Fruit fly (Drosophila melanogaster) whole organism, wandering third instar larva: ENCODE measurements around the gene sqz.

Experiments
- Abd-B ChIP-seq: fragments of >200 bp; optimal IDR thresholded peaks from 2 replicates; lab custom pipeline; 2017; ENCODE audit warnings: missing biosample characterization, missing genetic modification characterization
- CG32264 ChIP-seq: fragments of 200-800 bp; sonication (Bioruptor generic); optimal IDR thresholded peaks from 2 replicates; lab custom pipeline; 2016; ENCODE audit warnings: missing biosample characterization, missing genetic modification characterization
- CG9705 ChIP-seq: fragments of 200-800 bp; sonication (Bioruptor generic); optimal IDR thresholded peaks from 2 replicates; lab custom pipeline; 2018; ENCODE audit warnings: missing biosample characterization, mild to moderate bottlenecking, missing genetic modification characterization
- CrebA ChIP-seq: fragments of 200-800 bp; sonication (Bioruptor generic); optimal IDR thresholded peaks from 2 replicates; lab custom pipeline; 2016; ENCODE audit warnings: missing biosample characterization, mild to moderate bottlenecking, missing genetic modification characterization, borderline replicate concordance
- Dfd ChIP-seq: fragments of >200 bp; optimal IDR thresholded peaks from 2 replicates; lab custom pipeline; 2017; ENCODE audit warnings: missing biosample characterization, missing genetic modification characterization
- Dif ChIP-seq: fragments of 200-275, 200-300 bp; sonication (Bioruptor generic); optimal IDR thresholded peaks from 2 replicates; lab custom pipeline; 2018; ENCODE audit warnings: missing biosample characterization, missing genetic modification characterization; ENCODE audit not compliant: partially characterized antibody
- GATAd ChIP-seq: sonication (Bioruptor generic); optimal IDR thresholded peaks from 2 replicates; lab custom pipeline; 2016; ENCODE audit warnings: missing biosample characterization, missing genetic modification characterization
- HLH106 ChIP-seq: fragments of 200-800 bp; optimal IDR thresholded peaks from 3 replicates; lab custom pipeline; 2019; ENCODE audit warnings: missing biosample characterization, mild to moderate bottlenecking, missing genetic modification characterization, moderate library complexity
- Hnf4 ChIP-seq: fragments of 200-800 bp; sonication (Bioruptor generic); optimal IDR thresholded peaks from 2 replicates; lab custom pipeline; 2016; ENCODE audit warnings: missing biosample characterization, mild to moderate bottlenecking, missing genetic modification characterization
- Hr78 ChIP-seq: fragments of >200 bp; optimal IDR thresholded peaks from 2 replicates; lab custom pipeline; 2017; ENCODE audit warnings: missing biosample characterization, missing genetic modification characterization
- Hr83 ChIP-seq: fragments of 200-300 bp; sonication (Bioruptor generic); optimal IDR thresholded peaks from 2 replicates; lab custom pipeline; 2016; ENCODE audit warnings: missing biosample characterization, mild to moderate bottlenecking, missing genetic modification characterization, moderate library complexity; ENCODE audit not compliant: poor library complexity, severe bottlenecking
- Jra ChIP-seq: sonication (Bioruptor generic); optimal IDR thresholded peaks from 2 replicates; lab custom pipeline; 2016; ENCODE audit warnings: missing biosample characterization, missing genetic modification characterization
- Mio ChIP-seq: sonication (Bioruptor generic); optimal IDR thresholded peaks from 2 replicates; lab custom pipeline; 2016; ENCODE audit warnings: missing biosample characterization, missing genetic modification characterization
- Myc ChIP-seq: fragments of >200 bp; optimal IDR thresholded peaks from 2 replicates; lab custom pipeline; 2017
- N ChIP-seq: fragments of >200 bp; optimal IDR thresholded peaks from 2 replicates; lab custom pipeline; 2018; ENCODE audit warnings: missing biosample characterization, missing external identifiers, missing genetic modification characterization
- OdsH ChIP-seq: fragments of 200-800 bp; sonication (Bioruptor generic); optimal IDR thresholded peaks from 2 replicates; lab custom pipeline; 2016; ENCODE audit warnings: missing biosample characterization, mild to moderate bottlenecking, missing genetic modification characterization
- Rel ChIP-seq, 2 experiments: fragments of 200-800 bp; sonication (Bioruptor generic) in 1 of 2; optimal IDR thresholded peaks; 2 replicates in 1 of 2; 3 replicates in 1 of 2; lab custom pipeline; 2016 to 2019; ENCODE audit warnings: mild to moderate bottlenecking in 2 of 2, missing biosample characterization in 2 of 2, missing genetic modification characterization in 2 of 2, moderate library complexity in 1 of 2
- Sp1 ChIP-seq: fragments of 200-800 bp; sonication (Bioruptor generic); optimal IDR thresholded peaks from 3 replicates; lab custom pipeline; 2019; ENCODE audit warnings: missing biosample characterization, mild to moderate bottlenecking, missing genetic modification characterization, moderate library complexity
- Vsx2 ChIP-seq: fragments of 200-300, 225-300 bp; sonication (Bioruptor generic); optimal IDR thresholded peaks from 2 replicates; lab custom pipeline; 2018; ENCODE audit warnings: missing biosample characterization, missing genetic modification characterization; ENCODE audit not compliant: partially characterized antibody
- br ChIP-seq: fragments of 200-800 bp; sonication (Bioruptor generic); optimal IDR thresholded peaks from 2 replicates; lab custom pipeline; 2016; ENCODE audit warnings: missing biosample characterization, missing genetic modification characterization
- brk ChIP-seq: fragments of 200-800 bp; sonication (Bioruptor generic); optimal IDR thresholded peaks from 2 replicates; lab custom pipeline; 2016; ENCODE audit warnings: missing biosample characterization, mild to moderate bottlenecking, missing genetic modification characterization
- dl ChIP-seq, 2 experiments: fragments of 175-275, 200-275 bp in 1 of 2; fragments of 200-275 bp in 1 of 2; sonication (Bioruptor generic); optimal IDR thresholded peaks; lab custom pipeline; 2018; ENCODE audit warnings: mild to moderate bottlenecking in 2 of 2, missing biosample characterization in 2 of 2, missing genetic modification characterization in 2 of 2, moderate library complexity in 2 of 2; ENCODE audit not compliant: partially characterized antibody in 2 of 2, insufficient read depth in 1 of 2
- dmrt93B ChIP-seq: fragments of 200-800 bp; sonication (Bioruptor generic); optimal IDR thresholded peaks from 2 replicates; lab custom pipeline; 2018; ENCODE audit warnings: missing biosample characterization, mild to moderate bottlenecking, missing genetic modification characterization
- dsf ChIP-seq: sonication (Bioruptor generic); optimal IDR thresholded peaks from 2 replicates; lab custom pipeline; 2016; ENCODE audit warnings: missing biosample characterization, missing genetic modification characterization, borderline replicate concordance
- ey ChIP-seq: fragments of 200-800 bp; sonication (Bioruptor generic); optimal IDR thresholded peaks from 2 replicates; lab custom pipeline; 2016; ENCODE audit warnings: missing biosample characterization, missing genetic modification characterization
- foxo ChIP-seq, 2 experiments: fragments of 200-800 bp; sonication (Bioruptor generic); optimal IDR thresholded peaks; 2 replicates in 1 of 2; 3 replicates in 1 of 2; lab custom pipeline; 2016 to 2017; ENCODE audit warnings: missing biosample characterization in 2 of 2, missing genetic modification characterization in 2 of 2
- fru ChIP-seq: fragments of 200-800 bp; sonication (Bioruptor generic); optimal IDR thresholded peaks from 3 replicates; lab custom pipeline; 2016; ENCODE audit warnings: missing biosample characterization, mild to moderate bottlenecking, missing genetic modification characterization
- h ChIP-seq: fragments of 200-800 bp; sonication (Bioruptor generic); optimal IDR thresholded peaks from 3 replicates; lab custom pipeline; 2016; ENCODE audit warnings: missing biosample characterization, mild to moderate bottlenecking, missing genetic modification characterization
- jim ChIP-seq: fragments of 175-275, 200-325 bp; sonication (Bioruptor generic); optimal IDR thresholded peaks from 2 replicates; lab custom pipeline; 2016; ENCODE audit warnings: missing biosample characterization, mild to moderate bottlenecking, missing genetic modification characterization
- lola ChIP-seq: fragments of >200 bp; optimal IDR thresholded peaks from 2 replicates; lab custom pipeline; 2017; ENCODE audit warnings: missing biosample characterization, missing genetic modification characterization
- pan ChIP-seq: fragments of >200 bp; optimal IDR thresholded peaks from 2 replicates; lab custom pipeline; 2017
- psq ChIP-seq: fragments of 200-800 bp; sonication (Bioruptor generic); optimal IDR thresholded peaks from 3 replicates; lab custom pipeline; 2017; ENCODE audit warnings: missing biosample characterization, mild to moderate bottlenecking, missing genetic modification characterization, moderate library complexity
- rgr ChIP-seq: fragments of 200-800 bp; sonication (Bioruptor generic); optimal IDR thresholded peaks from 3 replicates; lab custom pipeline; 2016; ENCODE audit warnings: missing biosample characterization, mild to moderate bottlenecking, missing genetic modification characterization
- sage ChIP-seq: fragments of 200-800 bp; sonication (Bioruptor generic); optimal IDR thresholded peaks from 2 replicates; lab custom pipeline; 2016; ENCODE audit warnings: missing biosample characterization, mild to moderate bottlenecking, missing genetic modification characterization
- sv ChIP-seq: fragments of 200-800 bp; sonication (Bioruptor generic); optimal IDR thresholded peaks from 3 replicates; lab custom pipeline; 2016; ENCODE audit warnings: missing biosample characterization, missing genetic modification characterization
- tai ChIP-seq: sonication (Bioruptor generic); optimal IDR thresholded peaks from 2 replicates; lab custom pipeline; 2016; ENCODE audit warnings: missing biosample characterization, missing genetic modification characterization
- usp ChIP-seq: fragments of >200 bp; optimal IDR thresholded peaks from 2 replicates; lab custom pipeline; 2017; ENCODE audit warnings: missing biosample characterization, missing genetic modification characterization
- woc ChIP-seq: sonication (Bioruptor generic); optimal IDR thresholded peaks from 2 replicates; lab custom pipeline; 2016; ENCODE audit warnings: missing biosample characterization, mild to moderate bottlenecking, missing genetic modification characterization

Gene sqz

DNA sequence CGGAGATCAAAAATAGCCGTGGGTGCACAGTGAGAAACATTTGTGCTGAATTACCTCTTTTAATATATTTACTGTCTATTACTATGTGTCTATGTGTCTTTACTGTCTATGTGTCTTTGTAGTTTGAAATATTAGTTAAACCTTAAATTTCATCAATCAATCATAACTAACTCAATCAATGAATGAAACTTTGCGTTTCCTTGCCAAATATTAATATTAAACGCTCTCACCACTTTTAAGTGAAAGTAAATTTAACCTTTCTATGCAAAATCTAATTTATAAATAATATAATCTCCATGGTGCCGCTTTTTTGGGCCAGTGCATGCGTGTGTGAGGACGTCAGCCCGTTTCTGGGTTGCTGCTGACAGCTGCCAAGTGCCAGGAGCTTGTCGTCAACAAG lies 17.2 kb downstream of the sqz start:
- TF ChIP-seq foxo (GFP tag; optimal IDR thresholded peaks at IDR 0.05; lab: Kevin White, UChicago) (peak in 1 of 2 experiments; percentile 70), h (peak; percentile 84), Sp1 (peak; percentile 68), brk (GFP tag; lab: Kevin White, UChicago) (peak; percentile 5), sage (GFP tag; lab: Kevin White, UChicago) (no peak), HLH106 (tag; lab: Kevin White, UChicago) (peak; percentile 68), Rel (GFP tag; optimal IDR thresholded peaks at IDR 0.05; lab: Kevin White, UChicago) (no peak), Rel (tag; optimal IDR thresholded peaks at IDR 0.05; lab: Kevin White, UChicago) (no peak), woc (GFP tag; lab: Kevin White, UChicago) (peak; percentile 42), rgr (GFP tag; lab: Kevin White, UChicago) (peak; percentile 62), br (GFP tag; lab: Kevin White, UChicago) (peak; percentile 56), ey (GFP tag; lab: Kevin White, UChicago) (peak; percentile 61), OdsH (GFP tag; lab: Kevin White, UChicago) (peak; percentile 73), tai (GFP tag; lab: Kevin White, UChicago) (peak; percentile 25), dmrt93B (GFP tag; lab: Kevin White, UChicago) (peak; percentile 58), sv (GFP tag; lab: Kevin White, UChicago) (no peak), fru (GFP tag; lab: Kevin White, UChicago) (peak; percentile 68), CG9705 (GFP tag; lab: Kevin White, UChicago) (peak; percentile 18), Dfd (GFP tag; lab: Kevin White, UChicago) (no peak), Hnf4 (GFP tag; lab: Kevin White, UChicago) (peak; percentile 14)
- TF ChIP-seq, all 38 proteins: peak for 15

- no peak for TF ChIP-seq Hr83 (GFP tag; lab: Kevin White, UChicago)
Measured at dm6 chr3R:19182848-19183247, 18.8 kb downstream of the sqz start.

- TF ChIP-seq Jra (GFP tag; lab: Kevin White, UChicago) (peak; percentile 17), Myc (lab: Kevin White, UChicago) (no peak), br (GFP tag; lab: Kevin White, UChicago) (peak; percentile 81), Hr78 (GFP tag; lab: Kevin White, UChicago) (no peak), dl (GFP tag; optimal IDR thresholded peaks at IDR 0.05; lab: Kevin White, UChicago; ENCODE audit: insufficient read depth in 1 of 2, partially characterized antibody in 2 of 2) (no peak), Dif (GFP tag; lab: Kevin White, UChicago) (no peak), Abd-B (no peak), pan (lab: Kevin White, UChicago) (no peak), OdsH (GFP tag; lab: Kevin White, UChicago) (peak; percentile 80), CG32264 (GFP tag; lab: Kevin White, UChicago) (peak; percentile 21), sv (GFP tag; lab: Kevin White, UChicago) (no peak), ey (GFP tag; lab: Kevin White, UChicago) (peak; percentile 82), N (GFP tag; lab: Kevin White, UChicago) (no peak), tai (GFP tag; lab: Kevin White, UChicago) (peak; percentile 34), Mio (GFP tag; lab: Kevin White, UChicago) (no peak), usp (GFP tag; lab: Kevin White, UChicago) (no peak), Dfd (GFP tag; lab: Kevin White, UChicago) (no peak), GATAd (no peak), jim (no peak), rgr (GFP tag; lab: Kevin White, UChicago) (peak; percentile 75), HLH106 (tag; lab: Kevin White, UChicago) (peak; percentile 52), Sp1 (peak; percentile 86), psq (peak; percentile 91), h (peak; percentile 86), CrebA (no peak), brk (GFP tag; lab: Kevin White, UChicago) (peak; percentile 22), fru (GFP tag; lab: Kevin White, UChicago) (peak; percentile 88), CG9705 (GFP tag; lab: Kevin White, UChicago) (peak; percentile 53), Hnf4 (GFP tag; lab: Kevin White, UChicago) (peak; percentile 62), Rel (GFP tag; optimal IDR thresholded peaks at IDR 0.05; lab: Kevin White, UChicago) (no peak), Rel (tag; optimal IDR thresholded peaks at IDR 0.05; lab: Kevin White, UChicago) (no peak), sage (GFP tag; lab: Kevin White, UChicago) (peak; percentile 16), foxo (GFP tag; optimal IDR thresholded peaks at IDR 0.05; lab: Kevin White, UChicago) (peak in 1 of 2 experiments; percentile 70), dmrt93B (GFP tag; lab: Kevin White, UChicago) (peak; percentile 62), Hr83 (GFP tag; lab: Kevin White, UChicago) (no peak), lola (no peak), dsf (GFP tag; lab: Kevin White, UChicago) (peak; percentile 13), woc (GFP tag; lab: Kevin White, UChicago) (peak; percentile 75), Vsx2 (GFP tag; lab: Kevin White, UChicago) (no peak)
Measured at dm6 chr3R:19187717-19188149, 23.7 kb downstream of the sqz start.
